Worm (Caenorhabditis elegans): Measurements from ENCODE around the gene msd-4.

msd-4 gene

DNA sequence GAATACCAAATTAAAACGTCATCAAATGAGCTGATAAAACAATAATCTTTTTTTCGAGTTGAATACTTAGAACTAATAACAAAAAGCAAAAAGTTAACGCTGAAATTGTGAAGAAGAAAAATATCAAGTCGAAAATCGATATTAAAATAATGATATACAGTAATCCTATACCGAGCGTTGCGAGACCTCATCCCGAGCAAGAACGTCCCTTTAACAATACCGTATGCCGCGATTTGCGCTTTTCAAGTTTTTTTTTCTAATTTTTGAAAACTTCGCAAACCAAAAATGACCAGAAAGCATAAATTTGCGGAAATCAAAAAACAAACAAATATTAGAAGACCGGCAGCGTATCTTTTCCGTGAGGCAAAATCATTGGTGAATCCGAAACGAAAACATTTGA, 22.5 kb upstream of the msd-4 start, which contains the start of gene F26F4.5:
Gene F26F4.5 (minus strand): TSS at position 256 of the 400 bp plus-strand sequence.
- TF ChIP-seq unc-62 (GFP tag; optimal IDR thresholded peaks at IDR 0.05): no peak

DNA sequence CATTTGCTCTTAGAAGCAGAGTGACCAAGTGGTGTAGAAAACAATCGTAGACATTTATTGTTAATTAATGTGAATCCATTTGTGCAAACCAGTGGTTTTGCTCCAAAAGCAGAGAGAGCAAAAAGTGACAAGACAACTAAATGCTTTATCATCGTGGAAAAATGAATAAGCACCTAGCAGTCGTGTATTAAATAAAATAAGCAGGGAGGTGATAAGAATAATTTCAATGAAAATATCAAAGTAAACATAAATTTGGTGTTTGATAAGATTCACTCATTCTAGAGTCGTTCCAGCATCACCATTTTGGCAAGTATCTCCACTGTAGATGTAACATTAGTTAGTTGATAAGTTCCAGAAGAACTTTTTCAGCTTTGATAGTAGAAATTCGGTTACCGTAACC, 18.7 kb upstream of the msd-4 start, which contains the start of gene clec-6:
Gene clec-6 (minus strand): TSS at position 154 of the 400 bp plus-strand sequence.
- no peak for TF ChIP-seq unc-62 (GFP tag; optimal IDR thresholded peaks at IDR 0.05)

ce11 chrIII:4883429-4883828, 14.9 kb upstream of the msd-4 start, which contains the start of gene clec-5:
Gene clec-5, minus strand, starts transcription at chrIII:4883606.
- no peak for TF ChIP-seq unc-62 (GFP tag; optimal IDR thresholded peaks at IDR 0.05)

ce11 chrIII:4881955-4882354, 13.4 kb upstream of the msd-4 start:
- no peak for TF ChIP-seq unc-62 (GFP tag; optimal IDR thresholded peaks at IDR 0.05)

ce11 chrIII:4879445-4879844, 10.9 kb upstream of the msd-4 start, which contains the start of gene C35D10.1:
Gene C35D10.1, plus strand, starts transcription at chrIII:4879745.
- TF ChIP-seq unc-62 (GFP tag; optimal IDR thresholded peaks at IDR 0.05): no peak

ce11 chrIII:4878281-4878680, 9.7 kb upstream of the msd-4 start, which contains the start of the genes tost-1 and arx-6:
Gene tost-1, minus strand, starts transcription at chrIII:4878311.
Gene arx-6, plus strand, starts transcription at chrIII:4878658.
- no peak for TF ChIP-seq unc-62 (GFP tag; optimal IDR thresholded peaks at IDR 0.05)

ce11 chrIII:4875663-4876062, 7.1 kb upstream of the msd-4 start:
- no peak for TF ChIP-seq unc-62 (GFP tag; optimal IDR thresholded peaks at IDR 0.05)

ce11 chrIII:4874671-4875070, 6.1 kb upstream of the msd-4 start, which contains the start of gene C35D10.12:
Gene C35D10.12, minus strand, starts transcription at chrIII:4874771.
- no peak for TF ChIP-seq unc-62 (GFP tag; optimal IDR thresholded peaks at IDR 0.05)

DNA sequence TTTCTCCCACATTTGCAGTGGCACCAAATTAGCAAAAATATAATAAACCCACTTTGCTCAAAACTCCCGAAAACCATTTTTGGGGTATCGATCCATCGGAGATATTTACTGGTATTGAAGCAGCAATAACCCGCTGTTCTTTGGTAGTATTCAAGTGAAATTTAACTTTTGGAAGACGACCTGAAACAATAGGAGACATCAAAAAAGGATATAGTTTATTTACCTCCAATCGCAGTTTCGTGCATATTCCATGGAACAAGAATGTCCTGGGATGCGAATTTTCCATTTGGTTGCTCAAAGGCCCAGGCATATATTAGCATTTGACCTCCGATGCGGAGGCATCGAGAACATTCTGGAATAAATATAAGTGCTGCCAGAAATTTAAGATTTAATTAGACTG, 4.9 kb upstream of the msd-4 start:
- TF ChIP-seq unc-62 (GFP tag; optimal IDR thresholded peaks at IDR 0.05): no peak

DNA sequence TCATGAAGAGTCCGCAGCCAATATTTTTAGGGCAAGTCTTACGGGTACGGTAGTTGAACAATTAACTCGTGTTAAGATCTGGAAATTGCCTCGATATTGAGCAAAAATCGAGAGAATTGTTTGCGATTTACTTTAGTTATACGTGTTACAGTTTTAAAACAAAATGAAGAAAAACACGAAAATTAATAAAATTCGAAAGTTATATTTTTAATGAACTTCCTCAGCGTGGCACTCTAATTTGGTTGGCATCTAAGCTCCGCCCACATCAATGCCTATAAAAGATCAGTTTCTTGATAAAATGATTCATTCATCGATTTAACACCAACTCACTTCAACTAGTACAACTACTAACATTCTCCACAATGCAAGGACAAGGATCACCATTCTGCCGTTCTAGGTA, 1.9 kb upstream of the msd-4 start, which contains the start of gene gipc-1:
Gene gipc-1 (plus strand): TSS at position 301 of the 400 bp plus-strand sequence.
- TF ChIP-seq unc-62 (GFP tag; optimal IDR thresholded peaks at IDR 0.05): no peak

DNA sequence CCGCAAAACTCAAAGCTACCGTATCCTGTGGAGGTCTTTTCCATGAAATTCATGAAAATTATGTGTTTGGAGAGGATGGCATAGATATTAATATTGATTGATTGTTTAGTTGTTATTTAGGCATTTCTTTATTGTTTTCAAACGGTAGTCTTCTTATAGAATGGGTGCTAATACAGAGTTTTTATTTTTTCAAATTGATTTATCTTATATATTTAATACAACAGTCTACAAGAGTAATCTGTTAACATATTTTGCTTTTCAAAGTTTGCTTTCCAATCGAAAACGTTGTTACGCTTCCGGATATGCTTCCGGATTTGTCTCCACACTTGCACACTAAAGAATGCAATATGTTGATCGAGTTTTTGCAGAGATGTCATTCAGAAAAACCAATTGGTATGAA, 1.8 kb downstream of the msd-4 start, which contains the start of gene C35D10.17:
Gene C35D10.17 (plus strand): TSS at position 301 of the 400 bp plus-strand sequence.
- no peak for TF ChIP-seq unc-62 (GFP tag; optimal IDR thresholded peaks at IDR 0.05)

- TF ChIP-seq unc-62 (GFP tag; optimal IDR thresholded peaks at IDR 0.05): no peak
Observed at ce11 chrIII:4863127-4863526, 5.4 kb downstream of the msd-4 start, which contains the start of gene coq-8. Gene coq-8, plus strand, starts transcription at chrIII:4863427.

DNA sequence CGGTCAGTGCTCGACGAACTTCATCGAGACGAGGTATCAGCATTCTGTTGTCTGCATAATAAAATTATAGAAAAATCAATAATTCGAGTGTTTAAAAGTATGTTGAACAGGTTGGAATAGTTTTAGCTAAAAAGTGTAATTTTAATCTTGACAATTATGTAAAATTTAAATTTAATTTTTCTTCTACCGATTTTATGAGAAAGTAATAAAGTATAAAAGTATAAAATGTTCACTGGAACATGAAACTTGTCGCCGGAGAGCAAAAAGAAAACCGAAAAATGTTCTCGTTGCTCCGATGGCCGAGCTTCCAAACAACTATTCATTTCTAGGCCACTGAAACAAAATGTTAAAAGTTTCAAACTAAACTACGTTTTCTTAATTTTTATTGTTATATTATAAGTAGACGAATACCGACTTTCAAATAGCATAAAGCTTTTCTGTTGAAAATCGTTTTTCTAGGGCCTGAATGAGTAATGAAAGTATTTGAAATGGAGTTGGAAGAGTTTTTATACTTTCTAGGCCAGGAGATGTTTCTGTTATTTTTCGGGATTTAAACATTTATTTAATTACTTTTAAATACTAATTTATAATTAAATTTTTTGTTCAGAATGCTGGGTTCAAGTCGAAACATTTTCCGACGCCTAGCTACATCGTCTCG, 6.7 kb downstream of the msd-4 start, which contains the start of the genes C35D10.10 and C35D10.5:
Gene C35D10.10 (minus strand): TSS at position 51 of the 658 bp plus-strand sequence.
Gene C35D10.5 (plus strand): TSS at position 608 of the 658 bp plus-strand sequence.
- no peak for TF ChIP-seq unc-62 (GFP tag; optimal IDR thresholded peaks at IDR 0.05)

DNA sequence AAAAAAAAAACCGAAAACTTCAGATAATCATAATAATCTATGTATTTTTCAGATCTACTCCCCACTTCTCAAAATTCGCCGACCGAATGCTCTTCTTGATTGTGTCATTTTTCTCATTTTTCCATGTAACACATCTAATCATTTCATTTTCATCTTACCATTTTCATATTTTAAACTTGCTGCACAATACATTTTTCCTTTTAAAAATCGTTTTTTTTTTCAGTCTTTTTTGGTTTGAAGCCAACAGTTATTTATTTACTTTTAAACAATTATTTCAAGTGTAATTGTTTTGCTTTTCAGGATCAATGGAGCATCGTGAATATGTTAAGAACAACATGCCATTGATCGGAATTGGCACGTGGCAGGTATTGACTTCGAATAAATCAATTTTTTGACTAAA, 9.5 kb downstream of the msd-4 start, which contains the start of gene C35D10.6:
Gene C35D10.6 (plus strand): TSS at position 301 of the 400 bp plus-strand sequence.
- TF ChIP-seq unc-62 (GFP tag; optimal IDR thresholded peaks at IDR 0.05): no peak

DNA sequence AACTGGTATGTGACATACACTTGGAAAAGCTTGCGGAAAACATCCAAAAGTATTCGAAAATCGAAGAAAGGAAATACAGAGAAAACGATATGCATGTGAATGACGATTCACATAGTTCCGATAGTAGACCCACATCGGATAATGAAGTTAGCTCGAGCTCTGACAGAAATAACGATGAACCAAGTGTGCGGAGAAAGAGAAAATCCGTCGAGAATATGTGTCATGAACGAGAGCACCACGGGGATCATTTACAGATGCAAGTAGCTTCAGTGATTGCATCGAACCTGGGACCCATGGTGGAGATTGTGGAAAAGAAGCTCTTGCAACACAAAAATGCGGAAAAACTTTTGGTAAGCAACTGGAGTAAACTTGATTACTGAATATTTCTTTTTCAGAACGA, 11.6 kb downstream of the msd-4 start:
- no peak for TF ChIP-seq unc-62 (GFP tag; optimal IDR thresholded peaks at IDR 0.05)

DNA sequence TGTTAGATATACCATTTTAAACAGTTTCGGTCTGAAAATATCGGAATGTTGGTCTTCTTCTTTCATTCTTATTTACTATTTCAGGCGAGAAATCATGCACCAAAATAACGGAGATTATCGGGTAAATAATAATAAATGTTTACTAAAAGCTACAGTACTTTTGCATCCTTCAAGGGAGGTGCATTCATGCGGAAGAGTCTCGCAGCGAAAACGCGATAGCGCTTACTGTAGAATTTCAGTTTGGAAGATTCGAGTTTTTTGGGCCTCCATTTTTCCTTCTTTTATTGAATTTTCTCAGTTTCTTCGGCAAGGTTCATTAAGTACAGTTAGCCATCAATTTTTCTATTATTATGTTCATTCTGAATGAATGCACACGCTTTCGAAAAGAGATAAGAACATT, 12.4 kb downstream of the msd-4 start, which contains the start of gene C35D10.7:
Gene C35D10.7 (plus strand): TSS at position 85 of the 400 bp plus-strand sequence.
- TF ChIP-seq unc-62 (GFP tag; optimal IDR thresholded peaks at IDR 0.05): no peak

DNA sequence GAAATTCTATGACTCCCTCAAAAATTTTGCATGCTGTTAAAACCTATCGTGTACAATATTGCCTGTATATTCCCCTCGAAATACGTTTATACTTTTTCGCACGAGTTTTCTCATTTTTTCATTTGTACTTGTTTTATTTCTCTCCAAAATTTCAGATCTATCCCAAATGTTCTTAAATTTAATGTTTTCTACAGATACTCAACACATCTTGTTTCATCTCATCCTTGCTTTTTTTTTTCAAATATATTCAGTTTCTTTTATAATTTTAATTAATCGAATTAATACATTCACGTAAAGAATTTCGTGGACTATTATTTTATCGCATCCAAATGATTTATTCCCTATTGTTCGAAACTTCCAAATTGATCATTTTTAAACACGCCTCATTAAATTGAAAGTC, 13.6 kb downstream of the msd-4 start, which contains the start of gene C35D10.8:
Gene C35D10.8 (plus strand): TSS at position 301 of the 400 bp plus-strand sequence.
- no peak for TF ChIP-seq unc-62 (GFP tag; optimal IDR thresholded peaks at IDR 0.05)
